Fruit fly (Drosophila melanogaster) whole organism, adult: ENCODE data around the gene alphaKap4.

Experiments used
- CG12768 ChIP-seq: fragments of 200-800 bp; sonication (Bioruptor generic); optimal IDR thresholded peaks from 2 replicates; lab custom pipeline; 2017; ENCODE audit warnings: missing biosample characterization, missing genetic modification characterization, mild to moderate bottlenecking, moderate library complexity, missing genetic modification reagents
- CG14711 ChIP-seq: fragments of 200-800 bp; sonication (Bioruptor generic); optimal IDR thresholded peaks from 2 replicates; lab custom pipeline; 2018; ENCODE audit warnings: missing biosample characterization, mild to moderate bottlenecking, missing genetic modification characterization, moderate library complexity
- CG7045 ChIP-seq: fragments of 200-800 bp; sonication (Bioruptor generic); optimal IDR thresholded peaks from 2 replicates; lab custom pipeline; 2017; ENCODE audit warnings: missing biosample characterization, mild to moderate bottlenecking, missing genetic modification characterization
- CG7101 ChIP-seq: fragments of 200-800 bp; sonication (Bioruptor generic); optimal IDR thresholded peaks from 2 replicates; lab custom pipeline; 2018; ENCODE audit warnings: missing biosample characterization, mild to moderate bottlenecking, missing genetic modification characterization, moderate library complexity
- Hr96 ChIP-seq: fragments of 200-800 bp; sonication (Bioruptor generic); optimal IDR thresholded peaks from 2 replicates; lab custom pipeline; 2016; ENCODE audit warnings: missing biosample characterization, missing genetic modification characterization
- bab1 ChIP-seq: fragments of 200-800 bp; sonication (Bioruptor generic); optimal IDR thresholded peaks from 3 replicates; lab custom pipeline; 2019; ENCODE audit warnings: missing biosample characterization, mild to moderate bottlenecking, missing genetic modification characterization, moderate library complexity
- cnc ChIP-seq, 2 experiments: fragments of >200 bp; optimal IDR thresholded peaks; 2 replicates each; lab custom pipeline; 2017
- toe ChIP-seq: fragments of 200-800 bp; sonication (Bioruptor generic); optimal IDR thresholded peaks from 2 replicates; lab custom pipeline; 2016; ENCODE audit warnings: missing biosample characterization, missing genetic modification characterization

- TF ChIP-seq CG7101 (no peak), CG12768 (GFP tag; lab: Kevin White, UChicago) (no peak), CG14711 (tag; lab: Kevin White, UChicago) (no peak), Hr96 (GFP tag; lab: Kevin White, UChicago) (no peak), bab1 (GFP tag; lab: Kevin White, UChicago) (no peak), toe (no peak), CG7045 (no peak), cnc (optimal IDR thresholded peaks at IDR 0.05; lab: Kevin White, UChicago) (no peak)
Observed at dm6 chr3L:5992916-5993315, 17.9 kb downstream of the alphaKap4 start.
